Fruit fly (Drosophila melanogaster): ENCODE data around the gene Pmvk.

The Pmvk gene

dm6 chr2L:19583926-19584392 is 3.8 kb upstream of the Pmvk start, which contains the start of the genes PCNA2 and CG10366 (continued):
- TF ChIP-seq CG3407 (GFP tag; optimal IDR thresholded peaks at IDR 0.05) = peak; percentile 24
- no peak for TF ChIP-seq abd-A (tag; optimal IDR thresholded peaks at IDR 0.05)
- peak; percentile 67; the same call in 1 of the 2 replicates for TF ChIP-seq inv (GFP tag; IDR thresholded peaks at IDR 0.05; ENCODE audit: partially characterized antibody)
- peak; percentile 66 for TF ChIP-seq CG4820 (GFP tag; optimal IDR thresholded peaks at IDR 0.05)
- TF ChIP-seq lab (GFP tag; optimal IDR thresholded peaks at IDR 0.05) = peak; percentile 69
- peak; percentile 39; the same call in 1 of the 3 replicates for TF ChIP-seq vnd (GFP tag; IDR thresholded peaks at IDR 0.05; ENCODE audit: partially characterized antibody)
- TF ChIP-seq ato (GFP tag; IDR thresholded peaks at IDR 0.05; ENCODE audit: partially characterized antibody) = 0 out of 2 replicates have a peak, but pooled peaks have one; percentile 23
- TF ChIP-seq Ptx1 (GFP tag; IDR thresholded peaks at IDR 0.05) = peak; percentile 46; the same call in 1 of the 2 replicates
- peak; percentile 66 for TF ChIP-seq H2.0 (GFP tag; IDR thresholded peaks at IDR 0.05)
- TF ChIP-seq CG17328 (GFP tag; IDR thresholded peaks at IDR 0.05) = peak; percentile 43; the same call in 1 of the 2 replicates
- peak; percentile 49 for TF ChIP-seq CG3163 (GFP tag; optimal IDR thresholded peaks at IDR 0.05)
- no peak; the same call in 1 of the 2 replicates for TF ChIP-seq hbn (GFP tag; IDR thresholded peaks at IDR 0.05; ENCODE audit: partially characterized antibody)
- TF ChIP-seq CG2129 (GFP tag; IDR thresholded peaks at IDR 0.05; ENCODE audit: partially characterized antibody) = no peak
- peak; percentile 60 for TF ChIP-seq mirr (GFP tag; optimal IDR thresholded peaks at IDR 0.05)
- TF ChIP-seq nerfin-2 (GFP tag; IDR thresholded peaks at IDR 0.05; ENCODE audit: partially characterized antibody) = no peak
- peak; percentile 74 for TF ChIP-seq pum (GFP tag; optimal IDR thresholded peaks at IDR 0.05)
- peak; percentile 70 for TF ChIP-seq CG10654 (GFP tag; optimal IDR thresholded peaks at IDR 0.05)
- TF ChIP-seq chn (GFP tag; optimal IDR thresholded peaks at IDR 0.05) = peak; percentile 61
- peak; percentile 33 for TF ChIP-seq CG7987 (GFP tag; optimal IDR thresholded peaks at IDR 0.05)
- TF ChIP-seq CG4617 (GFP tag; optimal IDR thresholded peaks at IDR 0.05; ENCODE audit: borderline replicate concordance) = peak; percentile 87
- peak in 1 of 2 experiments; percentile 8 for TF ChIP-seq Eip74EF (GFP tag; optimal IDR thresholded peaks at IDR 0.05)
- TF ChIP-seq repo (GFP tag; optimal IDR thresholded peaks at IDR 0.05) = peak; percentile 61
- peak; percentile 58 for TF ChIP-seq bcd (GFP tag; optimal IDR thresholded peaks at IDR 0.05)
- TF ChIP-seq ssp (GFP tag; IDR thresholded peaks at IDR 0.05) = peak; percentile 27; the same call in 1 of the 2 replicates
- TF ChIP-seq emc (GFP tag; optimal IDR thresholded peaks at IDR 0.05) = peak; percentile 49
- TF ChIP-seq CG8290 (GFP tag; optimal IDR thresholded peaks at IDR 0.05) = peak; percentile 78
- peak; percentile 60 to 76 for TF ChIP-seq CG8290 (tag; optimal IDR thresholded peaks at IDR 0.05)
- peak; percentile 44 for TF ChIP-seq Six4 (GFP tag; optimal IDR thresholded peaks at IDR 0.05)
- no peak for TF ChIP-seq Dref (GFP tag; IDR thresholded peaks at IDR 0.05)
- peak; percentile 3 for TF ChIP-seq fd96Cb (tag; optimal IDR thresholded peaks at IDR 0.05)
- TF ChIP-seq C15 (GFP tag; IDR thresholded peaks at IDR 0.05) = no peak
- TF ChIP-seq Mad (GFP tag; optimal IDR thresholded peaks at IDR 0.05) = peak; percentile 76
- TF ChIP-seq Pdp1 (GFP tag; optimal IDR thresholded peaks at IDR 0.05) = peak; percentile 45 to 80
- TF ChIP-seq HmgD (GFP tag; optimal IDR thresholded peaks at IDR 0.05) = peak; percentile 71
- TF ChIP-seq CG4282 (GFP tag; optimal IDR thresholded peaks at IDR 0.05) = peak; percentile 57
- peak; percentile 51 for TF ChIP-seq Camta (GFP tag; optimal IDR thresholded peaks at IDR 0.05)
- peak; percentile 96 for TF ChIP-seq Ets65A (GFP tag)
- TF ChIP-seq Usf (GFP tag; optimal IDR thresholded peaks at IDR 0.05) = no peak
- TF ChIP-seq Hr78 (GFP tag; optimal IDR thresholded peaks at IDR 0.05) = no peak
- TF ChIP-seq CG13624 (GFP tag; optimal IDR thresholded peaks at IDR 0.05) = peak; percentile 69
- peak; percentile 66 for TF ChIP-seq CG12942 (GFP tag; optimal IDR thresholded peaks at IDR 0.05)
- peak; percentile 54 for TF ChIP-seq Sox102F (GFP tag; optimal IDR thresholded peaks at IDR 0.05)
- no peak for TF ChIP-seq crc (GFP tag; optimal IDR thresholded peaks at IDR 0.05)
- TF ChIP-seq pan (optimal IDR thresholded peaks at IDR 0.05) = no peak
- peak in 1 of 2 experiments; percentile 48 for TF ChIP-seq pan (GFP tag; optimal IDR thresholded peaks at IDR 0.05 in 1 of 2, IDR thresholded peaks at IDR 0.05 in 1 of 2)
- TF ChIP-seq CG10321 (GFP tag; IDR thresholded peaks at IDR 0.05) = no peak
- TF ChIP-seq CG5245 (GFP tag; optimal IDR thresholded peaks at IDR 0.05) = peak; percentile 48
- peak; percentile 52 for TF ChIP-seq CG7839 (tag; optimal IDR thresholded peaks at IDR 0.05)
- peak; percentile 85 for TF ChIP-seq row (GFP tag; IDR thresholded peaks at IDR 0.05)
- no peak for TF ChIP-seq org-1 (GFP tag; optimal IDR thresholded peaks at IDR 0.05)

Data from whole organism, embryonic.